Fruit fly (Drosophila melanogaster) whole organism, embryonic: ENCODE measurements around the gene Dup99B.

Source experiments
- CG10209 ChIP-seq: fragments of 200-800 bp; sonication (Bioruptor generic); optimal IDR thresholded peaks from 3 replicates; lab custom pipeline; 2017; ENCODE audit warnings: missing biosample characterization, mild to moderate bottlenecking, missing genetic modification characterization, missing genetic modification reagents
- CG12299 ChIP-seq: fragments of 200-800 bp; sonication (Bioruptor generic); optimal IDR thresholded peaks from 2 replicates; lab custom pipeline; 2018; ENCODE audit warnings: missing biosample characterization, mild to moderate bottlenecking, missing genetic modification characterization
- CG12659 ChIP-seq: fragments of 200-800 bp; sonication (Bioruptor generic); optimal IDR thresholded peaks from 3 replicates; lab custom pipeline; 2017; ENCODE audit warnings: mild to moderate bottlenecking, missing biosample characterization, missing genetic modification reagents, missing genetic modification characterization
- CG12769 ChIP-seq: fragments of 200-800 bp; sonication (Bioruptor generic); optimal IDR thresholded peaks from 2 replicates; lab custom pipeline; 2019; ENCODE audit warnings: missing biosample characterization, mild to moderate bottlenecking, missing genetic modification characterization, moderate library complexity
- CG13287 ChIP-seq: fragments of 200-800 bp; sonication (Bioruptor generic); IDR thresholded peaks from 2 replicates; pipeline ENCODE4 v1.3.6; 2022; ENCODE audit warnings: missing biosample characterization, missing genetic modification characterization; ENCODE audit not compliant: partially characterized antibody
- CG13624 ChIP-seq: fragments of 200-800 bp; sonication (Bioruptor generic); optimal IDR thresholded peaks from 2 replicates; lab custom pipeline; 2016; ENCODE audit warnings: missing biosample characterization, missing genetic modification characterization
- CG14050 ChIP-seq: fragments of 200-800 bp; sonication (Bioruptor generic); IDR thresholded peaks from 3 replicates; pipeline ENCODE4 v1.3.6; 2022; ENCODE audit warnings: missing biosample characterization, missing genetic modification characterization
- CG1602 ChIP-seq: fragments of 200-800 bp; sonication (Bioruptor generic); optimal IDR thresholded peaks from 3 replicates; lab custom pipeline; 2016; ENCODE audit warnings: missing biosample characterization, missing genetic modification characterization
- CG1647 ChIP-seq: fragments of 200-800 bp; sonication (Bioruptor generic); optimal IDR thresholded peaks from 3 replicates; lab custom pipeline; 2016; ENCODE audit warnings: missing biosample characterization, missing genetic modification characterization
- CG16863 ChIP-seq: fragments of 200-800 bp; sonication (Bioruptor generic); optimal IDR thresholded peaks from 3 replicates; lab custom pipeline; 2016; ENCODE audit warnings: missing biosample characterization, missing genetic modification characterization
- CG17829 ChIP-seq: fragments of 200-800 bp; optimal IDR thresholded peaks from 2 replicates; lab custom pipeline; 2019; ENCODE audit warnings: missing biosample characterization, mild to moderate bottlenecking, missing genetic modification characterization, moderate library complexity
- CG33557 ChIP-seq: fragments of 200-800 bp; sonication (Bioruptor generic); optimal IDR thresholded peaks from 2 replicates; lab custom pipeline; 2019; ENCODE audit warnings: missing biosample characterization, mild to moderate bottlenecking, missing genetic modification characterization, moderate library complexity
- CG34224 ChIP-seq: fragments of 200-800 bp; sonication (Bioruptor generic); IDR thresholded peaks from 3 replicates; pipeline ENCODE4 v1.3.6; 2022; ENCODE audit warnings: missing biosample characterization, missing genetic modification characterization; ENCODE audit not compliant: partially characterized antibody
- CG3838 ChIP-seq: fragments of 200-800 bp; sonication (Bioruptor generic); optimal IDR thresholded peaks from 3 replicates; lab custom pipeline; 2016; ENCODE audit warnings: missing biosample characterization, missing genetic modification characterization
- CG3995 ChIP-seq: fragments of 200-800 bp; sonication (Bioruptor generic); optimal IDR thresholded peaks from 3 replicates; lab custom pipeline; 2016; ENCODE audit warnings: missing biosample characterization, missing genetic modification characterization
- CG4730 ChIP-seq: fragments of 200-800 bp; sonication (Bioruptor generic); IDR thresholded peaks from 2 replicates; pipeline ENCODE4 v1.3.6; 2022; ENCODE audit warnings: missing biosample characterization, missing genetic modification characterization
- CG4820 ChIP-seq: fragments of 200-800 bp; sonication (Bioruptor generic); optimal IDR thresholded peaks from 3 replicates; lab custom pipeline; 2016; ENCODE audit warnings: missing biosample characterization, missing genetic modification characterization
- CG7271 ChIP-seq: fragments of 200-800 bp; sonication (Bioruptor generic); optimal IDR thresholded peaks from 2 replicates; lab custom pipeline; 2018; ENCODE audit warnings: missing biosample characterization, mild to moderate bottlenecking, missing genetic modification characterization, moderate library complexity
- CG8359 ChIP-seq: fragments of 200-800 bp; sonication (Bioruptor generic); optimal IDR thresholded peaks from 2 replicates; lab custom pipeline; 2017; ENCODE audit warnings: missing biosample characterization, mild to moderate bottlenecking, missing genetic modification characterization, borderline replicate concordance
- CG8478 ChIP-seq: fragments of >200 bp; optimal IDR thresholded peaks from 2 replicates; lab custom pipeline; 2018
- CG9932 ChIP-seq: fragments of 200-800 bp; sonication (Bioruptor generic); IDR thresholded peaks from 2 replicates; pipeline ENCODE4 v1.3.6; 2022; ENCODE audit warnings: missing biosample characterization, missing genetic modification characterization
- D19A ChIP-seq: fragments of 200-800 bp; optimal IDR thresholded peaks from 3 replicates; lab custom pipeline; 2019; ENCODE audit warnings: missing biosample characterization, mild to moderate bottlenecking, missing genetic modification characterization, moderate library complexity
- Dad ChIP-seq: fragments of 200-800 bp; sonication (Bioruptor generic); optimal IDR thresholded peaks from 3 replicates; lab custom pipeline; 2016; ENCODE audit warnings: missing biosample characterization, missing genetic modification characterization
- Dfd ChIP-seq, 2 experiments: fragments of >200 bp; optimal IDR thresholded peaks; 2 replicates each; lab custom pipeline; 2017; ENCODE audit warnings: missing biosample characterization in 2 of 2, missing genetic modification characterization in 2 of 2
- Dip3 ChIP-seq: fragments of 200-800 bp; sonication (Bioruptor generic); optimal IDR thresholded peaks from 3 replicates; lab custom pipeline; 2016; ENCODE audit warnings: missing biosample characterization, missing genetic modification characterization
- Dp ChIP-seq: fragments of 200-800 bp; sonication (Bioruptor generic); optimal IDR thresholded peaks from 2 replicates; lab custom pipeline; 2018; ENCODE audit warnings: missing biosample characterization, mild to moderate bottlenecking, missing genetic modification characterization, moderate library complexity
- Dref ChIP-seq: fragments of 200-800 bp; sonication (Bioruptor generic); IDR thresholded peaks from 2 replicates; pipeline ENCODE4 v1.3.6; 2022; ENCODE audit warnings: missing biosample characterization, missing genetic modification characterization
- E2f1 ChIP-seq: fragments of 200-800 bp; sonication (Bioruptor generic); IDR thresholded peaks from 2 replicates; pipeline ENCODE4 v1.3.6; 2022; ENCODE audit warnings: missing biosample characterization, missing genetic modification characterization
- Hmx ChIP-seq: fragments of 200-800 bp; sonication (Bioruptor generic); optimal IDR thresholded peaks from 2 replicates; lab custom pipeline; 2016; ENCODE audit warnings: missing biosample characterization, missing genetic modification characterization
- Hr3 ChIP-seq: fragments of 200-800 bp; sonication (Bioruptor generic); optimal IDR thresholded peaks from 3 replicates; lab custom pipeline; 2016; ENCODE audit warnings: missing biosample characterization, missing genetic modification characterization
- Jarid2 ChIP-seq: fragments of 200-800 bp; sonication (Bioruptor generic); optimal IDR thresholded peaks from 3 replicates; lab custom pipeline; 2017; ENCODE audit warnings: mild to moderate bottlenecking, missing biosample characterization, missing genetic modification reagents, missing genetic modification characterization
- Max ChIP-seq: fragments of 200-800 bp; sonication (Bioruptor generic); optimal IDR thresholded peaks from 2 replicates; lab custom pipeline; 2016; ENCODE audit warnings: missing biosample characterization, mild to moderate bottlenecking, missing genetic modification characterization
- Neu2 ChIP-seq: fragments of 200-800 bp; sonication (Bioruptor generic); optimal IDR thresholded peaks from 3 replicates; lab custom pipeline; 2016; ENCODE audit warnings: missing biosample characterization, missing genetic modification characterization, borderline replicate concordance
- Scr ChIP-seq: fragments of 200-800 bp; sonication (Bioruptor generic); IDR thresholded peaks from 2 replicates; pipeline ENCODE4 v1.3.6; 2022; ENCODE audit warnings: missing biosample characterization, missing genetic modification characterization; ENCODE audit not compliant: partially characterized antibody
- Sox102F ChIP-seq: fragments of 200-800 bp; sonication (Bioruptor generic); optimal IDR thresholded peaks from 2 replicates; lab custom pipeline; 2018; ENCODE audit warnings: missing biosample characterization, mild to moderate bottlenecking, missing genetic modification characterization, moderate library complexity
- chinmo ChIP-seq: fragments of 200-800 bp; sonication (Bioruptor generic); IDR thresholded peaks from 4 replicates; pipeline ENCODE4 v1.3.6; 2022; ENCODE audit warnings: missing biosample characterization, missing genetic modification characterization; ENCODE audit not compliant: partially characterized antibody
- dmrt11E ChIP-seq: fragments of 200-800 bp; sonication (Bioruptor generic); optimal IDR thresholded peaks from 3 replicates; lab custom pipeline; 2018; ENCODE audit warnings: missing biosample characterization, mild to moderate bottlenecking, missing genetic modification characterization, moderate library complexity
- dmrt99B ChIP-seq: fragments of 200-800 bp; sonication (Bioruptor generic); optimal IDR thresholded peaks from 2 replicates; lab custom pipeline; 2018; ENCODE audit warnings: missing biosample characterization, mild to moderate bottlenecking, missing genetic modification characterization, moderate library complexity
- gcm2 ChIP-seq: fragments of 200-800 bp; sonication (Bioruptor generic); optimal IDR thresholded peaks from 2 replicates; lab custom pipeline; 2016; ENCODE audit warnings: missing biosample characterization, missing genetic modification characterization
- gfzf ChIP-seq: fragments of 200-800 bp; sonication (Bioruptor generic); optimal IDR thresholded peaks from 2 replicates; lab custom pipeline; 2016; ENCODE audit warnings: missing biosample characterization, mild to moderate bottlenecking, missing genetic modification characterization, moderate library complexity
- gsb-n ChIP-seq: fragments of 200-800 bp; sonication (Bioruptor generic); optimal IDR thresholded peaks from 3 replicates; lab custom pipeline; 2018; ENCODE audit warnings: missing biosample characterization, mild to moderate bottlenecking, missing genetic modification characterization
- lov ChIP-seq, 2 experiments: fragments of 200-800 bp in 1 of 2; fragments of >200 bp in 1 of 2; sonication (Bioruptor generic) in 1 of 2; IDR thresholded peaks in 1 of 2; optimal IDR thresholded peaks in 1 of 2; 2 replicates in 1 of 2; 3 replicates in 1 of 2; pipeline versions ENCODE4 v1.3.6 to Lab custom; 2017 to 2022; ENCODE audit warnings: missing biosample characterization in 1 of 2, missing genetic modification characterization in 1 of 2
- pzg ChIP-seq: fragments of 200-800 bp; sonication (Bioruptor generic); optimal IDR thresholded peaks from 3 replicates; lab custom pipeline; 2018; ENCODE audit warnings: missing biosample characterization, mild to moderate bottlenecking, missing genetic modification characterization, moderate library complexity
- ro ChIP-seq: fragments of 200-800 bp; sonication (Bioruptor generic); IDR thresholded peaks from 2 replicates; pipeline ENCODE4 v1.3.6; 2022; ENCODE audit warnings: missing biosample characterization, missing genetic modification characterization
- run ChIP-seq: fragments of 200-800 bp; sonication (Bioruptor generic); optimal IDR thresholded peaks from 3 replicates; lab custom pipeline; 2018; ENCODE audit warnings: missing biosample characterization, mild to moderate bottlenecking, missing genetic modification characterization
- stc ChIP-seq: fragments of 200-800 bp; sonication (Bioruptor generic); IDR thresholded peaks from 2 replicates; pipeline ENCODE4 v1.3.6; 2022; ENCODE audit warnings: missing biosample characterization, missing genetic modification characterization
- tll ChIP-seq, 2 experiments: fragments of 200-800 bp in 1 of 2; fragments of >200 bp in 1 of 2; sonication (Bioruptor generic) in 1 of 2; optimal IDR thresholded peaks; 2 replicates each; lab custom pipeline; 2017 to 2019; ENCODE audit warnings: missing biosample characterization in 2 of 2, missing genetic modification characterization in 2 of 2, mild to moderate bottlenecking in 1 of 2, moderate library complexity in 1 of 2
- tna ChIP-seq: fragments of 200-800 bp; sonication (Bioruptor generic); IDR thresholded peaks from 2 replicates; pipeline ENCODE4 v1.3.6; 2022; ENCODE audit warnings: missing biosample characterization, missing genetic modification characterization; ENCODE audit not compliant: partially characterized antibody
- vvl ChIP-seq: fragments of 200-800 bp; sonication (Bioruptor generic); IDR thresholded peaks from 2 replicates; pipeline ENCODE4 v1.3.6; 2022; ENCODE audit warnings: missing biosample characterization, missing genetic modification characterization

Gene Dup99B

dm6 chr3R:29716782-29717317, 1.7 kb upstream of the Dup99B start, which contains the start of gene Obp99b (continued):
- peak; percentile 77 for TF ChIP-seq stc (GFP tag; lab: Robert Waterston, UW)
- TF ChIP-seq pzg (GFP tag; lab: Kevin White, UChicago), result no peak
- TF ChIP-seq Dip3, result peak; percentile 3
- 0 out of 2 replicates have a peak, but pooled peaks have one; percentile 10 for TF ChIP-seq Dref
- TF ChIP-seq Jarid2 (GFP tag; lab: Kevin White, UChicago), result peak; percentile 73
- peak; percentile 67 for TF ChIP-seq gsb-n (tag; lab: Kevin White, UChicago)
- TF ChIP-seq lov (optimal IDR thresholded peaks at IDR 0.05; lab: Kevin White, UChicago), result no peak
- TF ChIP-seq lov (GFP tag; IDR thresholded peaks at IDR 0.05; lab: Robert Waterston, UW), result peak; percentile 93
- TF ChIP-seq tll (GFP tag; optimal IDR thresholded peaks at IDR 0.05; lab: Kevin White, UChicago), result no peak
- peak; percentile 60 for TF ChIP-seq Hr3 (GFP tag; lab: Kevin White, UChicago)
- peak; percentile 39 for TF ChIP-seq D19A
- TF ChIP-seq E2f1 (GFP tag; lab: Robert Waterston, UW), result peak; percentile 71
- no peak for TF ChIP-seq gfzf
- peak; percentile 77 for TF ChIP-seq CG33557 (GFP tag; lab: Kevin White, UChicago)
- no peak for TF ChIP-seq CG8478 (lab: Kevin White, UChicago)
- peak; percentile 45 for TF ChIP-seq CG12769 (tag; lab: Kevin White, UChicago)
- peak; percentile 49 for TF ChIP-seq CG12659
- peak; percentile 61; the same call in 1 of the 4 replicates for TF ChIP-seq chinmo (GFP tag; lab: Robert Waterston, UW)
- TF ChIP-seq CG17829 (tag; lab: Kevin White, UChicago), result peak; percentile 77
- TF ChIP-seq dmrt99B (tag; lab: Kevin White, UChicago), result peak; percentile 82
- TF ChIP-seq CG13287 (GFP tag; lab: Robert Waterston, UW), result no peak
- peak; percentile 65 for TF ChIP-seq dmrt11E (tag; lab: Kevin White, UChicago)
- peak; percentile 63 for TF ChIP-seq Dad
- TF ChIP-seq CG1647 (GFP tag; lab: Kevin White, UChicago), result peak; percentile 8
- peak; percentile 17; the same call in 1 of the 3 replicates for TF ChIP-seq CG34224
- TF ChIP-seq Scr, result no peak
- no peak for TF ChIP-seq run
- peak; percentile 73 for TF ChIP-seq CG10209 (GFP tag; lab: Kevin White, UChicago)
- TF ChIP-seq CG1602 (GFP tag; lab: Kevin White, UChicago), result peak; percentile 50
- TF ChIP-seq ro, result peak; percentile 45; the same call in 1 of the 2 replicates
- peak; percentile 85 for TF ChIP-seq CG16863 (GFP tag; lab: Kevin White, UChicago)
- peak; percentile 34 for TF ChIP-seq CG12299 (tag; lab: Kevin White, UChicago)
- peak; percentile 74 for TF ChIP-seq CG9932 (GFP tag; lab: Robert Waterston, UW)
- peak; percentile 89 for TF ChIP-seq vvl (GFP tag; lab: Robert Waterston, UW)
- peak; percentile 19 for TF ChIP-seq CG3838 (GFP tag; lab: Kevin White, UChicago)
- TF ChIP-seq CG8359 (GFP tag; lab: Kevin White, UChicago), result peak; percentile 83
- TF ChIP-seq Dfd (GFP tag; optimal IDR thresholded peaks at IDR 0.05; lab: Kevin White, UChicago), result no peak
- TF ChIP-seq Neu2 (GFP tag; lab: Kevin White, UChicago), result peak; percentile 34
- peak; percentile 61; the same call in 2 of the 3 replicates for TF ChIP-seq CG14050 (GFP tag; lab: Robert Waterston, UW)
- peak; percentile 76 for TF ChIP-seq CG4820 (GFP tag; lab: Kevin White, UChicago)
- TF ChIP-seq Hmx, result no peak
- TF ChIP-seq CG4730 (GFP tag; lab: Robert Waterston, UW), result peak; percentile 79
- peak; percentile 39 for TF ChIP-seq Max (GFP tag; lab: Kevin White, UChicago)
- TF ChIP-seq tna, result no peak
- no peak for TF ChIP-seq CG3995 (GFP tag; lab: Kevin White, UChicago)
- peak; percentile 79 for TF ChIP-seq CG7271
- TF ChIP-seq gcm2 (GFP tag; lab: Kevin White, UChicago), result peak; percentile 35
- TF ChIP-seq Dp (GFP tag; lab: Kevin White, UChicago), result no peak
- TF ChIP-seq Sox102F (GFP tag; lab: Kevin White, UChicago), result peak; percentile 68
- TF ChIP-seq CG13624, result peak; percentile 73
